Worm (Caenorhabditis elegans) whole organism, mixed stage, embryonic: ENCODE data around the gene syx-4.

Experiments used
- M03D4.4 ChIP-seq: sonication (generic microtip); optimal IDR thresholded peaks from 2 replicates; lab custom pipeline; 2017; ENCODE audit warnings: mild to moderate bottlenecking, missing genetic modification characterization, missing compliant biosample characterization
- bed-3 ChIP-seq: fragments of 200-800 bp; sonication (Bioruptor generic); optimal IDR thresholded peaks from 3 replicates; lab custom pipeline; 2018; ENCODE audit warnings: mild to moderate bottlenecking, missing genetic modification characterization, moderate library complexity, missing compliant biosample characterization
- blmp-1 ChIP-seq: fragments of 150-350 bp; optimal IDR thresholded peaks from 2 replicates; lab custom pipeline; 2014; ENCODE audit warnings: missing biosample characterization, missing genetic modification characterization
- ceh-43 ChIP-seq: fragments of 200-800 bp; sonication (Bioruptor generic); optimal IDR thresholded peaks from 2 replicates; lab custom pipeline; 2018; ENCODE audit warnings: mild to moderate bottlenecking, missing genetic modification characterization, moderate library complexity, missing compliant biosample characterization
- ces-1 ChIP-seq: fragments of 150-350 bp; optimal IDR thresholded peaks from 2 replicates; lab custom pipeline; 2014; ENCODE audit warnings: missing biosample characterization, missing genetic modification reagents, missing genetic modification characterization
- cnd-1 ChIP-seq: fragments of 200-800 bp; sonication (Bioruptor generic); optimal IDR thresholded peaks from 2 replicates; lab custom pipeline; 2018; ENCODE audit warnings: mild to moderate bottlenecking, missing genetic modification characterization, missing compliant biosample characterization
- drap-1 ChIP-seq: fragments of 200-800 bp; sonication (Bioruptor generic); optimal IDR thresholded peaks from 3 replicates; lab custom pipeline; 2018; ENCODE audit warnings: mild to moderate bottlenecking, missing genetic modification characterization, missing compliant biosample characterization
- elt-3 ChIP-seq: fragments of 150-350 bp; optimal IDR thresholded peaks from 2 replicates; lab custom pipeline; 2014; ENCODE audit warnings: missing biosample characterization, missing genetic modification characterization
- flh-1 ChIP-seq: fragments of 200-800 bp; sonication (Bioruptor generic); optimal IDR thresholded peaks from 2 replicates; lab custom pipeline; 2018; ENCODE audit warnings: mild to moderate bottlenecking, missing genetic modification characterization, moderate library complexity, missing compliant biosample characterization
- ham-2 ChIP-seq: fragments of 200-800 bp; sonication (Bioruptor generic); optimal IDR thresholded peaks from 2 replicates; lab custom pipeline; 2018; ENCODE audit warnings: mild to moderate bottlenecking, missing genetic modification characterization, missing compliant biosample characterization
- hlh-1 ChIP-seq: fragments of 150-350 bp; optimal IDR thresholded peaks from 2 replicates; lab custom pipeline; 2014; ENCODE audit warnings: missing biosample characterization, missing genetic modification reagents, missing genetic modification characterization
- lin-13 ChIP-seq: fragments of 150-350 bp; optimal IDR thresholded peaks from 2 replicates; lab custom pipeline; 2014; ENCODE audit warnings: missing biosample characterization, missing genetic modification characterization
- mab-5 ChIP-seq: fragments of 150-350 bp; optimal IDR thresholded peaks from 2 replicates; lab custom pipeline; 2014; ENCODE audit warnings: missing biosample characterization, missing genetic modification characterization
- mep-1 ChIP-seq: fragments of 150-350 bp; optimal IDR thresholded peaks from 2 replicates; lab custom pipeline; 2017; ENCODE audit warnings: missing biosample characterization, missing genetic modification reagents, missing genetic modification characterization, inconsistent platforms
- mls-2 ChIP-seq: sonication (generic microtip); optimal IDR thresholded peaks from 2 replicates; lab custom pipeline; 2016; ENCODE audit warnings: mild to moderate bottlenecking, missing genetic modification characterization, moderate library complexity, missing compliant biosample characterization
- nhr-12 ChIP-seq: fragments of 150-350 bp; optimal IDR thresholded peaks from 2 replicates; lab custom pipeline; 2014; ENCODE audit warnings: missing biosample characterization, missing genetic modification characterization
- nhr-2 ChIP-seq: fragments of 150-350 bp; optimal IDR thresholded peaks from 2 replicates; lab custom pipeline; 2014; ENCODE audit warnings: missing biosample characterization, missing genetic modification characterization
- nhr-237 ChIP-seq: fragments of 150-350 bp; optimal IDR thresholded peaks from 2 replicates; lab custom pipeline; 2014; ENCODE audit warnings: missing biosample characterization, missing genetic modification characterization
- nhr-28 ChIP-seq: fragments of 150-350 bp; optimal IDR thresholded peaks from 2 replicates; lab custom pipeline; 2014; ENCODE audit warnings: missing biosample characterization, missing genetic modification characterization
- nhr-76 ChIP-seq: sonication (generic microtip); optimal IDR thresholded peaks from 2 replicates; lab custom pipeline; 2017; ENCODE audit warnings: missing biosample characterization, missing genetic modification characterization
- pha-4 ChIP-seq: fragments of 150-350 bp; optimal IDR thresholded peaks from 2 replicates; lab custom pipeline; 2018; ENCODE audit warnings: missing biosample characterization, missing genetic modification reagents, missing genetic modification characterization
- sem-2 ChIP-seq: fragments of 200-800 bp; sonication (Bioruptor generic); optimal IDR thresholded peaks from 2 replicates; lab custom pipeline; 2018; ENCODE audit warnings: mild to moderate bottlenecking, missing genetic modification characterization, missing compliant biosample characterization
- snpc-4 ChIP-seq: fragments of 150-350 bp; optimal IDR thresholded peaks from 2 replicates; lab custom pipeline; 2014; ENCODE audit warnings: missing biosample characterization, missing genetic modification characterization
- sptf-1 ChIP-seq: sonication (generic microtip); optimal IDR thresholded peaks from 2 replicates; lab custom pipeline; 2017; ENCODE audit warnings: mild to moderate bottlenecking, missing genetic modification characterization, moderate library complexity, missing compliant biosample characterization
- tbx-8 ChIP-seq: fragments of 200-800 bp; sonication (Bioruptor generic); optimal IDR thresholded peaks from 2 replicates; lab custom pipeline; 2018; ENCODE audit warnings: mild to moderate bottlenecking, missing genetic modification characterization, moderate library complexity, missing compliant biosample characterization
- unc-39 ChIP-seq: fragments of 150-350 bp; optimal IDR thresholded peaks from 2 replicates; lab custom pipeline; 2014; ENCODE audit warnings: missing biosample characterization, missing genetic modification characterization
- unc-62 ChIP-seq: fragments of 150-350 bp; optimal IDR thresholded peaks from 2 replicates; lab custom pipeline; 2014; ENCODE audit warnings: missing biosample characterization, missing genetic modification reagents, missing genetic modification characterization
- zip-8 ChIP-seq: fragments of 150-350 bp; optimal IDR thresholded peaks from 2 replicates; lab custom pipeline; 2014; ENCODE audit warnings: missing biosample characterization, missing genetic modification characterization
- ztf-11 ChIP-seq: fragments of 150-350 bp; optimal IDR thresholded peaks from 2 replicates; lab custom pipeline; 2014; ENCODE audit warnings: missing biosample characterization, missing genetic modification characterization

The syx-4 gene

DNA sequence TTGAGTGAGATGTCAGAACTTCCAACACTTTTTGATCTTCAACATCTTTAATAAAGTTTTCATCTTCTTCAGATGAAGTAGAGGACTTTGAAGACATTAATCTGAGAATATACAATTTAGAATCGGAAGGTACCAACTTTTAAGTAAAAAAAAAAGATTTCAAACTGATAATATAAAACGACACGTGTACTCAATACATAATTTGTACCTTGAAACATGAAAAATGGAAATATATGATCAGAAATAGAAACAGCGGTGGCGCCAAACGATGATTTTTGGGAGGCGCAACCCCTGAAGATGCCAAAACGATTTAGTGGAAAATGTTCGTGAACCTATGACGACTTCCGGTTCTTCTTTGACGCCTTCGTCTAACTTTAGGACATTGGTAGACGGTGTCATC is 15.4 kb downstream of the syx-4 start, which contains the start of gene oat-1:
TSS of gene oat-1 (minus strand) at position 101 of the 400 bp plus-strand sequence.
- TF ChIP-seq pha-4 (tag; lab: Kevin White, UChicago) = no peak
- no peak for TF ChIP-seq cnd-1
- no peak for TF ChIP-seq nhr-76 (tag; lab: Kevin White, UChicago)
- TF ChIP-seq snpc-4 (tag; lab: Kevin White, UChicago) = no peak
- no peak for TF ChIP-seq ham-2 (GFP tag; lab: Kevin White, UChicago)
- TF ChIP-seq unc-62 = no peak
- no peak for TF ChIP-seq blmp-1
- TF ChIP-seq hlh-1 (tag; lab: Kevin White, UChicago) = no peak
- TF ChIP-seq nhr-237 (tag; lab: Kevin White, UChicago) = no peak
- no peak for TF ChIP-seq mab-5 (tag; lab: Kevin White, UChicago)
- no peak for TF ChIP-seq tbx-8
- no peak for TF ChIP-seq sem-2 (GFP tag; lab: Kevin White, UChicago)
- TF ChIP-seq ceh-43 = no peak
- TF ChIP-seq nhr-2 (tag; lab: Kevin White, UChicago) = no peak

DNA sequence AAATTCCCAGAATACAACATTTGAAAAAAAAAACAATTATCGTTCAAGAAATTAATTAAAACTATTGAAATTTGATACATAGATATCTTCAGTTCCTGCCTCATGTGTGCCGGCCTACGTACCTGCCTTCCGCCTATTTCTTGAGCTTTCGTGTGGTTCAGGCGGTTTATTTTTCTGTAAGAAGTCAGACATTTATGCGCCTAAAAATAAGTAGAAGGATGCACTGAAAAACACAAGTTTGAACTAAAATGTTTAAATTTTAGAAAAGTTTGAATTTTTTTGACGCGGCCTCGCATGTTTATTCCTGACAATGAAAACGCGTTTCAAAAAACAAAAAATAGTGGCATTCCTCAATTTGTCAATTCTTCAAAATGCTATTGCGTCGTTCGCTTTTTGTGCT is 16.7 kb downstream of the syx-4 start, which contains the start of gene C28C12.11:
TSS of gene C28C12.11 (plus strand) at position 301 of the 400 bp plus-strand sequence.
- no peak for TF ChIP-seq mab-5 (tag; lab: Kevin White, UChicago)
- TF ChIP-seq sptf-1 (tag; lab: Kevin White, UChicago) = no peak
- no peak for TF ChIP-seq ham-2 (GFP tag; lab: Kevin White, UChicago)

DNA sequence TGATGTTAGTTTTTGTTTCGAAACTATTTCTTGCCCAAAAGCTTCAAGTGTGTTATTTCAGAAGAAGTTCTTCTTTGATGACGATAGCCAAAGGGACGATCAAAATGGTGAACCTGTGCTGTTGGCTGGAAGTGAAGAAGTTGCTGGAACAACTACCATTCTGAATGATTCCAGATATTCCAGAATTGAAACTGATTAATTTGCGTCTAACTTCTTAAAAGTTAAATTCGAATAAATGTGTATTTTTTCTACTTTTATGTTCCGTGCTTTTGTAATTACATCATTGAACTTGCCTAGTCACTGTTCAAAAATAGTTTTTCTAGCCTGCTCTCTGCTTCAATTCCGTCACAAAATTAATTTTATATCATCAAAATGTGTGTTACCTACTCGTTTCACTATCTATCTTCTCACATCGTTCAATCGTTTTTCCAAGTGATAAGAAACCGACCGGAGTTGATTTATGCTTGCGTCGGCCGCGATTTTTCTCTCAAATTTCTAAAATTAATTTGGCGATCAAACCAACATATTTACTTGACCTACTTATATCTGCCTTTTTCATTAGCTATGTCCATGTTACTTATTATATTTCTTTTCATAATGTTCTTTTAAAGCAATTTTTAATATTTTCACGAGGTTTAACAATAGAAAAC is 18.1 kb downstream of the syx-4 start:
- TF ChIP-seq mep-1 (tag; lab: Kevin White, UChicago) = no peak
- no peak for TF ChIP-seq flh-1 (GFP tag; lab: Kevin White, UChicago)
- TF ChIP-seq blmp-1 = no peak
- TF ChIP-seq M03D4.4 (tag; lab: Kevin White, UChicago) = no peak
- TF ChIP-seq mls-2 (tag; lab: Kevin White, UChicago) = no peak
- TF ChIP-seq ces-1 = no peak
- TF ChIP-seq lin-13 (tag; lab: Kevin White, UChicago) = no peak
- no peak for TF ChIP-seq hlh-1 (tag; lab: Kevin White, UChicago)
- no peak for TF ChIP-seq nhr-28 (tag; lab: Kevin White, UChicago)
- TF ChIP-seq nhr-12 = no peak
- no peak for TF ChIP-seq drap-1 (GFP tag; lab: Kevin White, UChicago)
- no peak for TF ChIP-seq sem-2 (GFP tag; lab: Kevin White, UChicago)
- no peak for TF ChIP-seq nhr-2 (tag; lab: Kevin White, UChicago)
- no peak for TF ChIP-seq nhr-76 (tag; lab: Kevin White, UChicago)
- TF ChIP-seq pha-4 (tag; lab: Kevin White, UChicago) = no peak
- no peak for TF ChIP-seq ztf-11 (tag; lab: Kevin White, UChicago)
- TF ChIP-seq ham-2 (GFP tag; lab: Kevin White, UChicago) = no peak

- TF ChIP-seq hlh-1 (tag; lab: Kevin White, UChicago) (peak; percentile 79), drap-1 (GFP tag; lab: Kevin White, UChicago) (no peak)
Observed at ce11 chrIV:8476166-8476565, 19.1 kb downstream of the syx-4 start.

DNA sequence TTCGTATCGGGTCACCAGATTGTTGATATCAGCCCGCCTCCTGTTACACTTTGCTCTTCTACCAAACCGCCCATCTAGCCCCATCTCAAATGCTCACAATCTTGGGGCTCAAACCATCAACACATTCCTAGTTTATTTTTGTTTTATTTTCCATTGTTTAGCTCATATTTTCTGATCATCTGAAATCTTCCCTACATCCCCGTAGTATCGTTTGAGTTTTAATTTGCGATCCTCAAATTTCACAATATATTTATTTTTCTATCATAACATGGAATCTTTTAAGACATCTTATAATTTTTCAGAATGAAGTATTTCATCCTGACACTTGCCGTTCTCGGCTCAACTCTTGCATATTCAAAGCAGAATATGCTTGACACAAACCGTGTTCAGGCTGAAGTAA is 19.8 kb downstream of the syx-4 start, which contains the start of gene spp-10:
TSS of gene spp-10 (plus strand) at position 301 of the 400 bp plus-strand sequence.
- TF ChIP-seq zip-8 (tag; lab: Kevin White, UChicago) (no peak), drap-1 (GFP tag; lab: Kevin White, UChicago) (no peak), sem-2 (GFP tag; lab: Kevin White, UChicago) (no peak), bed-3 (GFP tag; lab: Kevin White, UChicago) (no peak), nhr-2 (tag; lab: Kevin White, UChicago) (no peak), tbx-8 (no peak), hlh-1 (tag; lab: Kevin White, UChicago) (no peak), mab-5 (tag; lab: Kevin White, UChicago) (no peak), pha-4 (tag; lab: Kevin White, UChicago) (no peak), ham-2 (GFP tag; lab: Kevin White, UChicago) (no peak), nhr-28 (tag; lab: Kevin White, UChicago) (no peak), ces-1 (no peak), blmp-1 (no peak), nhr-237 (tag; lab: Kevin White, UChicago) (no peak), elt-3 (tag; lab: Kevin White, UChicago) (no peak), unc-39 (tag; lab: Kevin White, UChicago) (no peak), cnd-1 (no peak)
